Fruit fly (Drosophila melanogaster) whole organism, prepupa: ENCODE results near the gene dmrt93B.
A peak's percentile ranks its signal among the peaks of the same experiment; 100 is the strongest.

ENCODE experiments used
- CG10631 ChIP-seq: fragments of 200-800 bp; sonication (Bioruptor generic); optimal IDR thresholded peaks from 2 replicates; lab custom pipeline; 2016; ENCODE audit warnings: missing biosample characterization, missing genetic modification characterization
- CG10669 ChIP-seq: fragments of 200-800 bp; sonication (Bioruptor generic); optimal IDR thresholded peaks from 3 replicates; lab custom pipeline; 2018; ENCODE audit warnings: missing biosample characterization, mild to moderate bottlenecking, missing genetic modification characterization, moderate library complexity
- CG11294 ChIP-seq: fragments of 200-800 bp; sonication (Bioruptor generic); IDR thresholded peaks from 2 replicates; pipeline ENCODE4 v1.3.6; 2022; ENCODE audit warnings: missing biosample characterization, missing genetic modification characterization
- CG11762 ChIP-seq: fragments of 200-800 bp; sonication (Bioruptor generic); optimal IDR thresholded peaks from 3 replicates; lab custom pipeline; 2016; ENCODE audit warnings: missing biosample characterization, missing genetic modification characterization; ENCODE audit not compliant: insufficient read depth
- CG15336 ChIP-seq: fragments of 200-800 bp; sonication (Bioruptor generic); IDR thresholded peaks from 2 replicates; pipeline ENCODE4 v1.3.6; 2022; ENCODE audit warnings: missing biosample characterization, missing genetic modification characterization
- CG1621 ChIP-seq: fragments of 200-800 bp; sonication (Bioruptor generic); optimal IDR thresholded peaks from 3 replicates; lab custom pipeline; 2018; ENCODE audit warnings: missing biosample characterization, mild to moderate bottlenecking, missing genetic modification characterization
- CG16779 ChIP-seq: fragments of 200-800 bp; sonication (Bioruptor generic); optimal IDR thresholded peaks from 3 replicates; lab custom pipeline; 2017; ENCODE audit warnings: missing biosample characterization, mild to moderate bottlenecking, missing genetic modification characterization
- CG31627 ChIP-seq: fragments of 200-800 bp; sonication (Bioruptor generic); optimal IDR thresholded peaks from 3 replicates; lab custom pipeline; 2016; ENCODE audit warnings: missing biosample characterization, missing genetic modification characterization
- CG32006 ChIP-seq: fragments of 200-800 bp; sonication (Bioruptor generic); optimal IDR thresholded peaks from 3 replicates; lab custom pipeline; 2017; ENCODE audit warnings: missing biosample characterization, mild to moderate bottlenecking, missing genetic modification characterization
- CG34406 ChIP-seq: fragments of 200-800 bp; sonication (Bioruptor generic); optimal IDR thresholded peaks from 3 replicates; lab custom pipeline; 2016; ENCODE audit warnings: missing biosample characterization, missing genetic modification characterization
- CG3919 ChIP-seq: fragments of 200-800 bp; sonication (Bioruptor generic); optimal IDR thresholded peaks from 3 replicates; lab custom pipeline; 2016; ENCODE audit warnings: missing biosample characterization, missing genetic modification characterization
- CG4318 ChIP-seq: fragments of 200-800 bp; sonication (Bioruptor generic); optimal IDR thresholded peaks from 3 replicates; lab custom pipeline; 2017; ENCODE audit warnings: missing biosample characterization, mild to moderate bottlenecking, missing genetic modification characterization
- CG6163 ChIP-seq: fragments of 200-800 bp; sonication (Bioruptor generic); IDR thresholded peaks from 3 replicates; pipeline ENCODE4 v1.3.6; 2022; ENCODE audit warnings: missing biosample characterization, missing genetic modification characterization
- CG6276 ChIP-seq: fragments of 200-800 bp; sonication (Bioruptor generic); optimal IDR thresholded peaks from 2 replicates; lab custom pipeline; 2017; ENCODE audit warnings: missing biosample characterization, mild to moderate bottlenecking, missing genetic modification characterization
- CG6792 ChIP-seq: fragments of 200-800 bp; sonication (Bioruptor generic); optimal IDR thresholded peaks from 3 replicates; lab custom pipeline; 2016; ENCODE audit warnings: missing biosample characterization, missing genetic modification characterization
- CG7368 ChIP-seq: fragments of 200-800 bp; sonication (Bioruptor generic); optimal IDR thresholded peaks from 3 replicates; lab custom pipeline; 2016; ENCODE audit warnings: missing biosample characterization, missing genetic modification characterization
- CG8119 ChIP-seq: fragments of 200-800 bp; sonication (Bioruptor generic); IDR thresholded peaks from 3 replicates; pipeline ENCODE4 v1.3.6; 2022; ENCODE audit warnings: missing biosample characterization, missing genetic modification characterization
- CG8319 ChIP-seq: fragments of 200-800 bp; sonication (Bioruptor generic); optimal IDR thresholded peaks from 3 replicates; lab custom pipeline; 2016; ENCODE audit warnings: missing biosample characterization, missing genetic modification characterization
- CG8632 ChIP-seq: fragments of 200-800 bp; sonication (Bioruptor generic); optimal IDR thresholded peaks from 3 replicates; lab custom pipeline; 2016; ENCODE audit warnings: missing biosample characterization, missing genetic modification characterization
- CG9139 ChIP-seq: fragments of 200-800 bp; sonication (Bioruptor generic); optimal IDR thresholded peaks from 3 replicates; lab custom pipeline; 2017; ENCODE audit warnings: missing biosample characterization, mild to moderate bottlenecking, missing genetic modification characterization
- Eip78C ChIP-seq: fragments of 200-800 bp; sonication (Bioruptor generic); peaks from one replicate; lab custom pipeline; 2016; ENCODE audit warnings: missing biosample characterization, missing genetic modification characterization
- Eip93F ChIP-seq: fragments of 200-800 bp; sonication (Bioruptor generic); optimal IDR thresholded peaks from 2 replicates; lab custom pipeline; 2016; ENCODE audit warnings: missing biosample characterization, mild to moderate bottlenecking, missing genetic modification characterization
- Ets96B ChIP-seq: fragments of 200-800 bp; optimal IDR thresholded peaks from 2 replicates; lab custom pipeline; 2019; ENCODE audit warnings: missing biosample characterization, mild to moderate bottlenecking, missing genetic modification characterization, moderate library complexity
- Gug ChIP-seq: fragments of 200-800 bp; sonication (Bioruptor generic); IDR thresholded peaks from 2 replicates; pipeline ENCODE4 v1.3.6; 2022; ENCODE audit warnings: missing biosample characterization, missing genetic modification characterization
- Hr38 ChIP-seq: sonication (Bioruptor generic); optimal IDR thresholded peaks from 2 replicates; lab custom pipeline; 2016; ENCODE audit warnings: missing biosample characterization, missing genetic modification characterization
- Hr4 ChIP-seq: fragments of 200-800 bp; sonication (Bioruptor generic); optimal IDR thresholded peaks from 3 replicates; lab custom pipeline; 2016; ENCODE audit warnings: missing biosample characterization, missing genetic modification characterization
- Met ChIP-seq: fragments of 200-800 bp; sonication (Bioruptor generic); optimal IDR thresholded peaks from 3 replicates; lab custom pipeline; 2016; ENCODE audit warnings: missing biosample characterization, missing genetic modification characterization
- OdsH ChIP-seq: fragments of 200-800 bp; sonication (Bioruptor generic); optimal IDR thresholded peaks from 3 replicates; lab custom pipeline; 2016; ENCODE audit warnings: missing biosample characterization, missing genetic modification characterization
- Smox ChIP-seq: fragments of 200-800 bp; sonication (Bioruptor generic); optimal IDR thresholded peaks from 3 replicates; lab custom pipeline; 2016; ENCODE audit warnings: missing biosample characterization, missing genetic modification characterization
- Sox102F ChIP-seq: fragments of 200-800 bp; sonication (Bioruptor generic); optimal IDR thresholded peaks from 2 replicates; lab custom pipeline; 2016; ENCODE audit warnings: missing biosample characterization, mild to moderate bottlenecking, missing genetic modification characterization
- Sox14 ChIP-seq: fragments of 200-800 bp; sonication (Bioruptor generic); optimal IDR thresholded peaks from 3 replicates; lab custom pipeline; 2016; ENCODE audit warnings: missing biosample characterization, missing genetic modification characterization
- Sox15 ChIP-seq: fragments of 200-800 bp; sonication (Bioruptor generic); optimal IDR thresholded peaks from 3 replicates; lab custom pipeline; 2016; ENCODE audit warnings: missing biosample characterization, missing genetic modification characterization
- achi ChIP-seq: fragments of 200-800 bp; sonication (Bioruptor generic); optimal IDR thresholded peaks from 3 replicates; lab custom pipeline; 2016; ENCODE audit warnings: missing biosample characterization, missing genetic modification characterization
- cyc ChIP-seq: fragments of 200-800 bp; sonication (Bioruptor generic); optimal IDR thresholded peaks from 3 replicates; lab custom pipeline; 2016; ENCODE audit warnings: missing biosample characterization, missing genetic modification characterization
- dac ChIP-seq: fragments of 200-800 bp; sonication (Bioruptor generic); optimal IDR thresholded peaks from 2 replicates; lab custom pipeline; 2017; ENCODE audit warnings: missing biosample characterization, mild to moderate bottlenecking, missing genetic modification characterization
- dsx ChIP-seq: fragments of 200-800 bp; optimal IDR thresholded peaks from 3 replicates; lab custom pipeline; 2019; ENCODE audit warnings: missing biosample characterization, mild to moderate bottlenecking, missing genetic modification characterization, moderate library complexity; ENCODE audit not compliant: poor library complexity, severe bottlenecking
- eg ChIP-seq: fragments of 200-800 bp; sonication (Bioruptor generic); IDR thresholded peaks from 3 replicates; pipeline ENCODE4 v1.3.6; 2022; ENCODE audit warnings: missing biosample characterization, missing genetic modification characterization
- esn ChIP-seq: fragments of 200-800 bp; sonication (Bioruptor generic); optimal IDR thresholded peaks from 2 replicates; lab custom pipeline; 2016; ENCODE audit warnings: missing biosample characterization, mild to moderate bottlenecking, missing genetic modification characterization, moderate library complexity
- fd59A ChIP-seq: fragments of 200-800 bp; sonication (Bioruptor generic); optimal IDR thresholded peaks from 2 replicates; lab custom pipeline; 2017; ENCODE audit warnings: missing biosample characterization, mild to moderate bottlenecking, missing genetic modification characterization, missing genetic modification reagents
- fd85E ChIP-seq: fragments of 200-800 bp; sonication (Bioruptor generic); optimal IDR thresholded peaks from 3 replicates; lab custom pipeline; 2016; ENCODE audit warnings: missing biosample characterization, missing genetic modification characterization
- lz ChIP-seq: fragments of 200-800 bp; sonication (Bioruptor generic); optimal IDR thresholded peaks from 3 replicates; lab custom pipeline; 2016; ENCODE audit warnings: missing biosample characterization, missing genetic modification characterization
- pdm3 ChIP-seq: fragments of 200-800 bp; sonication (Bioruptor generic); optimal IDR thresholded peaks from 3 replicates; lab custom pipeline; 2016; ENCODE audit warnings: missing biosample characterization, missing genetic modification characterization
- salr ChIP-seq, 2 experiments: fragments of 200-800 bp; sonication (Bioruptor generic); optimal IDR thresholded peaks; 3 replicates each; lab custom pipeline; 2016 to 2018; ENCODE audit warnings: missing biosample characterization in 2 of 2, missing genetic modification characterization in 2 of 2, mild to moderate bottlenecking in 1 of 2
- ss ChIP-seq, 2 experiments: fragments of 200-800 bp; sonication (Bioruptor generic); optimal IDR thresholded peaks; 2 replicates in 1 of 2; 3 replicates in 1 of 2; lab custom pipeline; 2017 to 2018; ENCODE audit warnings: mild to moderate bottlenecking in 2 of 2, missing biosample characterization in 2 of 2, missing genetic modification characterization in 2 of 2, moderate library complexity in 1 of 2
- svp ChIP-seq: fragments of 200-800 bp; sonication (Bioruptor generic); peaks from one replicate; lab custom pipeline; 2016; ENCODE audit warnings: missing biosample characterization, missing genetic modification characterization

The dmrt93B gene

dm6 chr3R:21112742-21113465, 39.1 kb downstream of the dmrt93B start (continued):
- TF ChIP-seq CG8319 (GFP tag; lab: Kevin White, UChicago) = peak; percentile 28
- peak; percentile 75 for TF ChIP-seq achi (GFP tag; lab: Kevin White, UChicago)
- peak; percentile 65 for TF ChIP-seq Ets96B (tag; lab: Kevin White, UChicago)
- TF ChIP-seq salr (GFP tag; optimal IDR thresholded peaks at IDR 0.05; lab: Kevin White, UChicago) = peak; percentile 51 to 66
- TF ChIP-seq CG6792 (GFP tag; lab: Kevin White, UChicago) = peak; percentile 66
- TF ChIP-seq dac (GFP tag; lab: Kevin White, UChicago) = peak; percentile 52
- TF ChIP-seq CG6163 = peak; percentile 92
- TF ChIP-seq CG8632 (GFP tag; lab: Kevin White, UChicago) = peak; percentile 62
- TF ChIP-seq CG6276 = no peak
- no peak for TF ChIP-seq CG4318 (GFP tag; lab: Kevin White, UChicago)
- no peak for TF ChIP-seq Eip93F (GFP tag; lab: Kevin White, UChicago)
- peak; percentile 93 for TF ChIP-seq CG15336 (GFP tag; lab: Robert Waterston, UW)
- TF ChIP-seq CG9139 = no peak
- TF ChIP-seq pdm3 (GFP tag; lab: Kevin White, UChicago) = no peak
- TF ChIP-seq CG1621 (tag; lab: Kevin White, UChicago) = peak; percentile 57
- peak; percentile 63 for TF ChIP-seq lz (GFP tag; lab: Kevin White, UChicago)
- peak; percentile 90 for TF ChIP-seq CG8119 (GFP tag; lab: Robert Waterston, UW)
- peak; percentile 81 for TF ChIP-seq svp
- TF ChIP-seq CG32006 (GFP tag; lab: Kevin White, UChicago) = peak; percentile 84
- TF ChIP-seq OdsH = peak; percentile 83
- TF ChIP-seq eg (GFP tag; lab: Robert Waterston, UW) = peak; percentile 89
- peak; percentile 50 for TF ChIP-seq CG31627 (GFP tag; lab: Kevin White, UChicago)
- TF ChIP-seq Met (GFP tag; lab: Kevin White, UChicago) = no peak
- TF ChIP-seq Sox15 (GFP tag; lab: Kevin White, UChicago) = peak; percentile 51
- TF ChIP-seq Hr38 (GFP tag; lab: Kevin White, UChicago) = no peak
- TF ChIP-seq Eip78C (GFP tag; lab: Kevin White, UChicago) = peak; percentile 95
- peak; percentile 58 for TF ChIP-seq CG11762 (GFP tag; lab: Kevin White, UChicago)
- peak; percentile 67 for TF ChIP-seq Gug (GFP tag; lab: Robert Waterston, UW)
- peak; percentile 72 for TF ChIP-seq Sox14 (GFP tag; lab: Kevin White, UChicago)

- TF ChIP-seq dsx (GFP tag; lab: Kevin White, UChicago) = peak; percentile 24
- TF ChIP-seq esn = peak; percentile 0
- TF ChIP-seq Eip78C (GFP tag; lab: Kevin White, UChicago) = peak; percentile 44
- TF ChIP-seq Sox102F = no peak
- peak; percentile 47 for TF ChIP-seq Sox14 (GFP tag; lab: Kevin White, UChicago)
- TF ChIP-seq CG1621 (tag; lab: Kevin White, UChicago) = no peak
Measured at dm6 chr3R:21116057-21116456, 42.2 kb downstream of the dmrt93B start, which contains the start of gene ppan. TSS of gene ppan (plus strand) at chr3R:21116254.

- no peak for TF ChIP-seq Met (GFP tag; lab: Kevin White, UChicago)
- TF ChIP-seq cyc = peak; percentile 51
- TF ChIP-seq CG34406 (GFP tag; lab: Kevin White, UChicago) = no peak
- TF ChIP-seq Hr38 (GFP tag; lab: Kevin White, UChicago) = no peak
- peak; percentile 68 for TF ChIP-seq CG31627 (GFP tag; lab: Kevin White, UChicago)
- no peak for TF ChIP-seq salr (GFP tag; optimal IDR thresholded peaks at IDR 0.05; lab: Kevin White, UChicago)
- TF ChIP-seq CG1621 (tag; lab: Kevin White, UChicago) = no peak
- TF ChIP-seq lz (GFP tag; lab: Kevin White, UChicago) = peak; percentile 53
- TF ChIP-seq Eip93F (GFP tag; lab: Kevin White, UChicago) = no peak
- no peak for TF ChIP-seq CG11294 (GFP tag; lab: Robert Waterston, UW)
- TF ChIP-seq CG7368 (GFP tag; lab: Kevin White, UChicago) = no peak
- TF ChIP-seq Smox = no peak
- no peak for TF ChIP-seq Ets96B (tag; lab: Kevin White, UChicago)
- TF ChIP-seq CG6163 = peak; percentile 54; the same call in 2 of the 3 replicates
- TF ChIP-seq esn = peak; percentile 53
- TF ChIP-seq fd85E (GFP tag; lab: Kevin White, UChicago) = no peak
- TF ChIP-seq fd59A (GFP tag; lab: Kevin White, UChicago) = no peak
- no peak for TF ChIP-seq CG16779 (tag; lab: Kevin White, UChicago)
- no peak for TF ChIP-seq CG10631
- TF ChIP-seq CG9139 = no peak
- no peak for TF ChIP-seq OdsH
- TF ChIP-seq CG10669 = no peak
- no peak for TF ChIP-seq CG3919
- no peak for TF ChIP-seq CG4318 (GFP tag; lab: Kevin White, UChicago)
- TF ChIP-seq Hr4 = no peak
- no peak for TF ChIP-seq ss (GFP tag; optimal IDR thresholded peaks at IDR 0.05; lab: Kevin White, UChicago)
Measured at dm6 chr3R:21118784-21119183, 45.0 kb downstream of the dmrt93B start, which contains the start of gene Bdbt. TSS of gene Bdbt (minus strand) at chr3R:21118856.
